Worm (Caenorhabditis elegans) whole organism, mixed stage, embryonic: ENCODE data around the gene unc-53.
A peak's percentile ranks its signal among the peaks of the same experiment; 100 is the strongest.

ENCODE experiments used
- M03D4.4 ChIP-seq: sonication (generic microtip); optimal IDR thresholded peaks from 2 replicates; lab custom pipeline; 2017; ENCODE audit warnings: mild to moderate bottlenecking, missing genetic modification characterization, missing compliant biosample characterization
- bed-3 ChIP-seq: fragments of 200-800 bp; sonication (Bioruptor generic); optimal IDR thresholded peaks from 3 replicates; lab custom pipeline; 2018; ENCODE audit warnings: mild to moderate bottlenecking, missing genetic modification characterization, moderate library complexity, missing compliant biosample characterization
- blmp-1 ChIP-seq: fragments of 150-350 bp; optimal IDR thresholded peaks from 2 replicates; lab custom pipeline; 2014; ENCODE audit warnings: missing biosample characterization, missing genetic modification characterization
- ceh-39 ChIP-seq: fragments of 150-350 bp; optimal IDR thresholded peaks from 2 replicates; lab custom pipeline; 2014; ENCODE audit warnings: missing biosample characterization, missing genetic modification characterization
- ceh-43 ChIP-seq: fragments of 200-800 bp; sonication (Bioruptor generic); optimal IDR thresholded peaks from 2 replicates; lab custom pipeline; 2018; ENCODE audit warnings: mild to moderate bottlenecking, missing genetic modification characterization, moderate library complexity, missing compliant biosample characterization
- ceh-83 ChIP-seq: fragments of 200-800 bp; sonication (Bioruptor generic); optimal IDR thresholded peaks from 2 replicates; lab custom pipeline; 2018; ENCODE audit warnings: mild to moderate bottlenecking, missing genetic modification characterization, missing compliant biosample characterization
- ces-1 ChIP-seq: fragments of 150-350 bp; optimal IDR thresholded peaks from 2 replicates; lab custom pipeline; 2014; ENCODE audit warnings: missing biosample characterization, missing genetic modification reagents, missing genetic modification characterization
- cnd-1 ChIP-seq: fragments of 200-800 bp; sonication (Bioruptor generic); optimal IDR thresholded peaks from 2 replicates; lab custom pipeline; 2018; ENCODE audit warnings: mild to moderate bottlenecking, missing genetic modification characterization, missing compliant biosample characterization
- drap-1 ChIP-seq: fragments of 200-800 bp; sonication (Bioruptor generic); optimal IDR thresholded peaks from 3 replicates; lab custom pipeline; 2018; ENCODE audit warnings: mild to moderate bottlenecking, missing genetic modification characterization, missing compliant biosample characterization
- elt-1 ChIP-seq: sonication (generic microtip); optimal IDR thresholded peaks from 2 replicates; lab custom pipeline; 2017; ENCODE audit warnings: missing genetic modification characterization, mild to moderate bottlenecking, missing compliant biosample characterization, antibody characterized with exemption, moderate library complexity, borderline replicate concordance; ENCODE audit not compliant: insufficient read depth
- elt-3 ChIP-seq: fragments of 150-350 bp; optimal IDR thresholded peaks from 2 replicates; lab custom pipeline; 2014; ENCODE audit warnings: missing biosample characterization, missing genetic modification characterization
- flh-1 ChIP-seq: fragments of 200-800 bp; sonication (Bioruptor generic); optimal IDR thresholded peaks from 2 replicates; lab custom pipeline; 2018; ENCODE audit warnings: mild to moderate bottlenecking, missing genetic modification characterization, moderate library complexity, missing compliant biosample characterization
- ham-2 ChIP-seq: fragments of 200-800 bp; sonication (Bioruptor generic); optimal IDR thresholded peaks from 2 replicates; lab custom pipeline; 2018; ENCODE audit warnings: mild to moderate bottlenecking, missing genetic modification characterization, missing compliant biosample characterization
- hlh-1 ChIP-seq: fragments of 150-350 bp; optimal IDR thresholded peaks from 2 replicates; lab custom pipeline; 2014; ENCODE audit warnings: missing biosample characterization, missing genetic modification reagents, missing genetic modification characterization
- lin-13 ChIP-seq: fragments of 150-350 bp; optimal IDR thresholded peaks from 2 replicates; lab custom pipeline; 2014; ENCODE audit warnings: missing biosample characterization, missing genetic modification characterization
- lin-32 ChIP-seq: fragments of 200-800 bp; sonication (Bioruptor generic); optimal IDR thresholded peaks from 2 replicates; lab custom pipeline; 2018; ENCODE audit warnings: mild to moderate bottlenecking, missing genetic modification characterization, missing compliant biosample characterization
- lsy-2 ChIP-seq: fragments of 150-350 bp; optimal IDR thresholded peaks from 2 replicates; lab custom pipeline; 2014; ENCODE audit warnings: missing biosample characterization, missing genetic modification characterization
- mab-5 ChIP-seq: fragments of 150-350 bp; optimal IDR thresholded peaks from 2 replicates; lab custom pipeline; 2014; ENCODE audit warnings: missing biosample characterization, missing genetic modification characterization
- mep-1 ChIP-seq: fragments of 150-350 bp; optimal IDR thresholded peaks from 2 replicates; lab custom pipeline; 2017; ENCODE audit warnings: missing biosample characterization, missing genetic modification reagents, missing genetic modification characterization, inconsistent platforms
- mls-2 ChIP-seq: sonication (generic microtip); optimal IDR thresholded peaks from 2 replicates; lab custom pipeline; 2016; ENCODE audit warnings: mild to moderate bottlenecking, missing genetic modification characterization, moderate library complexity, missing compliant biosample characterization
- nhr-12 ChIP-seq: fragments of 150-350 bp; optimal IDR thresholded peaks from 2 replicates; lab custom pipeline; 2014; ENCODE audit warnings: missing biosample characterization, missing genetic modification characterization
- nhr-2 ChIP-seq: fragments of 150-350 bp; optimal IDR thresholded peaks from 2 replicates; lab custom pipeline; 2014; ENCODE audit warnings: missing biosample characterization, missing genetic modification characterization
- nhr-237 ChIP-seq: fragments of 150-350 bp; optimal IDR thresholded peaks from 2 replicates; lab custom pipeline; 2014; ENCODE audit warnings: missing biosample characterization, missing genetic modification characterization
- nhr-76 ChIP-seq: sonication (generic microtip); optimal IDR thresholded peaks from 2 replicates; lab custom pipeline; 2017; ENCODE audit warnings: missing biosample characterization, missing genetic modification characterization
- pha-4 ChIP-seq: fragments of 150-350 bp; optimal IDR thresholded peaks from 2 replicates; lab custom pipeline; 2018; ENCODE audit warnings: missing biosample characterization, missing genetic modification reagents, missing genetic modification characterization
- sem-2 ChIP-seq: fragments of 200-800 bp; sonication (Bioruptor generic); optimal IDR thresholded peaks from 2 replicates; lab custom pipeline; 2018; ENCODE audit warnings: mild to moderate bottlenecking, missing genetic modification characterization, missing compliant biosample characterization
- snpc-4 ChIP-seq: fragments of 150-350 bp; optimal IDR thresholded peaks from 2 replicates; lab custom pipeline; 2014; ENCODE audit warnings: missing biosample characterization, missing genetic modification characterization
- sptf-1 ChIP-seq: sonication (generic microtip); optimal IDR thresholded peaks from 2 replicates; lab custom pipeline; 2017; ENCODE audit warnings: mild to moderate bottlenecking, missing genetic modification characterization, moderate library complexity, missing compliant biosample characterization
- unc-120 ChIP-seq: sonication (generic microtip); optimal IDR thresholded peaks from 2 replicates; lab custom pipeline; 2017; ENCODE audit warnings: missing genetic modification characterization, missing compliant biosample characterization; ENCODE audit not compliant: poor library complexity, severe bottlenecking
- unc-39 ChIP-seq: fragments of 150-350 bp; optimal IDR thresholded peaks from 2 replicates; lab custom pipeline; 2014; ENCODE audit warnings: missing biosample characterization, missing genetic modification characterization
- unc-62 ChIP-seq: fragments of 150-350 bp; optimal IDR thresholded peaks from 2 replicates; lab custom pipeline; 2014; ENCODE audit warnings: missing biosample characterization, missing genetic modification reagents, missing genetic modification characterization
- ztf-11 ChIP-seq: fragments of 150-350 bp; optimal IDR thresholded peaks from 2 replicates; lab custom pipeline; 2014; ENCODE audit warnings: missing biosample characterization, missing genetic modification characterization

Gene unc-53

DNA sequence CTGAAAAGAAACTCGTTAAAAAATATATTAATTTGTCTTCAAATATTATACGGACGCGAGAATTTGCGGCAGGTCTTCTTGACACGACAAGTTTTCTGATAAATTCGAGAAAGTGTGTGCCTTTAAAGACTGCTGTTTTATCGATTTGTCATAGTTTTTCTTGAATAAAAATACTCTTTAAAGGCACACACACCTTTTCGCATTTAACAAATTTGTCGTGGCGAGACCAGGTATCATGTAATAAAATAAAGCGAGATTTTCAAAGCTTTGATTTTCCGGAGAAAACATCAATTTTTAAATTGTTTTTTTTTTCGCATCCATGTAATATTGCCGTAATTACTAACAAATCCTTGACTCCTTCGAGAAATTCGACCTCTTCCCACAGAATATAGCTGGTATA lies 11.9 kb upstream of the unc-53 start:
- TF ChIP-seq unc-39 = no peak
- no peak for TF ChIP-seq ces-1 (GFP tag; lab: Kevin White, UChicago)
- TF ChIP-seq ztf-11 (tag; lab: Kevin White, UChicago) = no peak
- TF ChIP-seq cnd-1 (tag; lab: Kevin White, UChicago) = no peak
- no peak for TF ChIP-seq nhr-76
- no peak for TF ChIP-seq ham-2 (GFP tag; lab: Kevin White, UChicago)
- TF ChIP-seq elt-3 (tag; lab: Kevin White, UChicago) = no peak
- no peak for TF ChIP-seq drap-1

DNA sequence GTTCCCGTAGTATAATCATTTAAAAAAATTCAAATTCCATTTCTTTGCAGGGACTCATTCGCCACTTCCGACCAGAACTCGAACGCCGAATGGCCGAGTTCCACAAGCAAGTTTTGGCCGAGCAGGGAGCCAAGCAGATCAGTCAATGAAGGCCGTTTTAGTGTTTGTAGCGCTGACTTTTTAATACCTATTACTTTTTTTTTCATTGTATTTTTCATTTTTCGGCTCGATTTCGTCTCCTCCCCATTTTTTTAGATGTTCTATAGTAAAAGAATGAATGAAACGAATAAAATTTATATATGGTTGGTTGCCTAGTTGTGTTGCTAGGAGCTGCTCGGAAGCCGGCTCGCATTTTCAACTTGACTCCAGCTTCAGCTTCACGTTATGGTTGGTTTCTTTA lies 10.6 kb upstream of the unc-53 start, which contains the start of gene C09H10.4:
Gene C09H10.4 (plus strand): TSS at position 301 of the 400 bp plus-strand sequence.
- no peak for TF ChIP-seq nhr-2

DNA sequence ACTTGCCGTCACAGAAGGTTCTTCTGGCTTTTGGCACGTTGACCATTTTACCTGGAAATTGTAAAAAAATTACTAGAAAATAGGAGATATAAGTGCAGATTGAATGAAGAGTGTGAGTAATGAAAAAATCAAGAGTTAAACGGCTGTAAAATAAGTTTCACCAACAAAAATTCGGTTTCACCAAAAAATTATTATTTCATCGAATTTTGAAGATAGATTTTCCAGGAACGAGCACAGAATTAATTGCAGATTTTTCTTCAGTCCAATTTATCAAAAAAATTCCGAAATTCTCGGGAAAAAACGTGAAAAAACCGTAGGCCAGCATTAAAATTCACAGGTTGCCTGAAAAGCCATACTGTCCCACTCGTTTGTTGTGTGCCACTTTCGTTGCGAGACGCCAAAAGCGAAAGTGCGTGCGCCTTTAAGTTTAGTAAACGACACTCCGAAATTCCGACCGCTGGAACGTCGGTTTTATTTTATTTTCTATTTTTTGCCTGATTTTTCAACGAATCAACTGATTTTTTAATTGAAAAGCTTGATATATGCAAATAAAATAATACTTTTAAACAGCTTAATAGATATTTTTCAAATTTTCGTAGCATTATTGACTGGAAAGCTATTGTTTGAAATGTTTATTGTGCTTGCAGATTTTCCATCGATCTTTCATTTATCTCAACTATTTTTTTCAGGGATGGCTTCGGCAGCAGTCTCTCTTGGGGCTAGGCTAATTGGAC lies 8.1 kb upstream of the unc-53 start, which contains the start of the genes rpl-36.A and nuo-1:
Gene rpl-36.A (minus strand): TSS at position 51 of the 734 bp plus-strand sequence.
Gene nuo-1 (plus strand): TSS at position 684 of the 734 bp plus-strand sequence.
- TF ChIP-seq ceh-39 (tag; lab: Kevin White, UChicago) (peak; percentile 44), unc-120 (tag; lab: Kevin White, UChicago) (peak; percentile 80), lin-13 (tag; lab: Kevin White, UChicago) (peak; percentile 76), ham-2 (GFP tag; lab: Kevin White, UChicago) (peak; percentile 1), unc-62 (GFP tag; lab: Kevin White, UChicago) (peak; percentile 34), ceh-43 (GFP tag; lab: Kevin White, UChicago) (no peak), blmp-1 (tag; lab: Kevin White, UChicago) (peak; percentile 89), unc-39 (no peak), mab-5 (tag; lab: Kevin White, UChicago) (no peak), nhr-12 (tag; lab: Kevin White, UChicago) (no peak), pha-4 (tag; lab: Kevin White, UChicago) (peak; percentile 73), drap-1 (peak; percentile 4), bed-3 (GFP tag; lab: Kevin White, UChicago) (no peak), lsy-2 (tag; lab: Kevin White, UChicago) (peak; percentile 98), hlh-1 (tag; lab: Kevin White, UChicago) (peak; percentile 55), sptf-1 (peak; percentile 50), mep-1 (peak; percentile 93), nhr-237 (tag; lab: Kevin White, UChicago) (peak; percentile 94), ces-1 (GFP tag; lab: Kevin White, UChicago) (peak; percentile 53), ceh-83 (GFP tag; lab: Kevin White, UChicago) (no peak)

DNA sequence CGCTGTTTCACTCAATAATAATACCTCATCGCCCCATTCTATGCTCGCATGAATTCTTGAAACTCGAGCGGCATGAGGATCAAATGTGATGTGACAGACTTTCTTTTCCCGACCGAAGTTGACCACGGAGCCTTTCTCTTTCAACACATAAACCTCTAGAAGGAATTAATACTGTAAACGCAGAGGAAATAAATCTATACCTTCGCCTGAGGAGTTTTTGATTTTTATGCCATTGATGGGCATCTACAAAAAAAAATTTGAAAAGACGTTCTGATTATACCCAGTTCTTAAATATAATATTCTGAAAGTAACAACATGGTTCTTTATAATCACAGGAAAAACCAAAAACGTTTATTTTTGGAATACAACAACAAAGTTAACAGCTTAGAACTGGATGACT lies 7.0 kb upstream of the unc-53 start, which contains the start of gene nbs-1:
Gene nbs-1 (minus strand): TSS at position 246 of the 400 bp plus-strand sequence.
- no peak for TF ChIP-seq elt-1 (tag; lab: Kevin White, UChicago)
- TF ChIP-seq nhr-2 = no peak
- TF ChIP-seq mls-2 (tag; lab: Kevin White, UChicago) = no peak
- TF ChIP-seq elt-3 (tag; lab: Kevin White, UChicago) = no peak
- TF ChIP-seq M03D4.4 = no peak
- TF ChIP-seq pha-4 (tag; lab: Kevin White, UChicago) = no peak
- TF ChIP-seq lin-13 (tag; lab: Kevin White, UChicago) = no peak

DNA sequence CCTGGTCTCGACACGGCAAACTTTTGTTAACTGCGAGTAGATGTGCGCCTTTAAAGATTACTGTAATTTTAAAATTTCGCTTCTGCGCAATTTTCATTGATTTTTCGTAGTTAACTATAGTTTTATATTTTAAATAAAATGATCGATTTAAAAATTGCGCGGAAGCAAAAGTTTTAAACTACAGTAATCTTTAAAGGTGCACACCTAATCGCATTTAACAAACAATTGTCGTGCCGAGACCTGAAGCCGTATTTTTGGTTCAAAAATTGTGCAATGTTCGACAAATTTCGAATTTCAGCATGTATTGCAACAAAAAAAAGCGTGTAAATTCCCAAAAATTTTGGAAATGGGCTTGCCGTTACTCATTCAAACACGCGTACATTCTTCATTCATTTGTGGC lies 5.2 kb upstream of the unc-53 start:
- TF ChIP-seq snpc-4 (tag; lab: Kevin White, UChicago) (no peak), unc-39 (no peak), hlh-1 (tag; lab: Kevin White, UChicago) (no peak), blmp-1 (tag; lab: Kevin White, UChicago) (no peak), flh-1 (GFP tag; lab: Kevin White, UChicago) (no peak), mep-1 (no peak), sem-2 (GFP tag; lab: Kevin White, UChicago) (no peak), lsy-2 (tag; lab: Kevin White, UChicago) (no peak), ham-2 (GFP tag; lab: Kevin White, UChicago) (no peak), nhr-237 (tag; lab: Kevin White, UChicago) (no peak), cnd-1 (tag; lab: Kevin White, UChicago) (no peak), lin-32 (GFP tag; lab: Kevin White, UChicago) (no peak), sptf-1 (no peak), M03D4.4 (no peak), ceh-39 (tag; lab: Kevin White, UChicago) (no peak)
